Fruit fly (Drosophila melanogaster) whole organism, prepupa: ENCODE measurements around the gene CG31636.

ENCODE experiments used
- Blimp-1 ChIP-seq: fragments of 200-800 bp; sonication (Bioruptor generic); optimal IDR thresholded peaks from 3 replicates; lab custom pipeline; 2017; ENCODE audit warnings: missing biosample characterization, missing genetic modification characterization, mild to moderate bottlenecking, moderate library complexity, missing genetic modification reagents
- CG10631 ChIP-seq: fragments of 200-800 bp; sonication (Bioruptor generic); optimal IDR thresholded peaks from 2 replicates; lab custom pipeline; 2016; ENCODE audit warnings: missing biosample characterization, missing genetic modification characterization
- CG10669 ChIP-seq: fragments of 200-800 bp; sonication (Bioruptor generic); optimal IDR thresholded peaks from 3 replicates; lab custom pipeline; 2018; ENCODE audit warnings: missing biosample characterization, mild to moderate bottlenecking, missing genetic modification characterization, moderate library complexity
- CG11294 ChIP-seq: fragments of 200-800 bp; sonication (Bioruptor generic); IDR thresholded peaks from 2 replicates; pipeline ENCODE4 v1.3.6; 2022; ENCODE audit warnings: missing biosample characterization, missing genetic modification characterization
- CG15336 ChIP-seq: fragments of 200-800 bp; sonication (Bioruptor generic); IDR thresholded peaks from 2 replicates; pipeline ENCODE4 v1.3.6; 2022; ENCODE audit warnings: missing biosample characterization, missing genetic modification characterization
- CG1621 ChIP-seq: fragments of 200-800 bp; sonication (Bioruptor generic); optimal IDR thresholded peaks from 3 replicates; lab custom pipeline; 2018; ENCODE audit warnings: missing biosample characterization, mild to moderate bottlenecking, missing genetic modification characterization
- CG16779 ChIP-seq: fragments of 200-800 bp; sonication (Bioruptor generic); optimal IDR thresholded peaks from 3 replicates; lab custom pipeline; 2017; ENCODE audit warnings: missing biosample characterization, mild to moderate bottlenecking, missing genetic modification characterization
- CG31627 ChIP-seq: fragments of 200-800 bp; sonication (Bioruptor generic); optimal IDR thresholded peaks from 3 replicates; lab custom pipeline; 2016; ENCODE audit warnings: missing biosample characterization, missing genetic modification characterization
- CG32006 ChIP-seq: fragments of 200-800 bp; sonication (Bioruptor generic); optimal IDR thresholded peaks from 3 replicates; lab custom pipeline; 2017; ENCODE audit warnings: missing biosample characterization, mild to moderate bottlenecking, missing genetic modification characterization
- CG34406 ChIP-seq: fragments of 200-800 bp; sonication (Bioruptor generic); optimal IDR thresholded peaks from 3 replicates; lab custom pipeline; 2016; ENCODE audit warnings: missing biosample characterization, missing genetic modification characterization
- CG3919 ChIP-seq: fragments of 200-800 bp; sonication (Bioruptor generic); optimal IDR thresholded peaks from 3 replicates; lab custom pipeline; 2016; ENCODE audit warnings: missing biosample characterization, missing genetic modification characterization
- CG4318 ChIP-seq: fragments of 200-800 bp; sonication (Bioruptor generic); optimal IDR thresholded peaks from 3 replicates; lab custom pipeline; 2017; ENCODE audit warnings: missing biosample characterization, mild to moderate bottlenecking, missing genetic modification characterization
- CG6163 ChIP-seq: fragments of 200-800 bp; sonication (Bioruptor generic); IDR thresholded peaks from 3 replicates; pipeline ENCODE4 v1.3.6; 2022; ENCODE audit warnings: missing biosample characterization, missing genetic modification characterization
- CG6276 ChIP-seq: fragments of 200-800 bp; sonication (Bioruptor generic); optimal IDR thresholded peaks from 2 replicates; lab custom pipeline; 2017; ENCODE audit warnings: missing biosample characterization, mild to moderate bottlenecking, missing genetic modification characterization
- CG6792 ChIP-seq: fragments of 200-800 bp; sonication (Bioruptor generic); optimal IDR thresholded peaks from 3 replicates; lab custom pipeline; 2016; ENCODE audit warnings: missing biosample characterization, missing genetic modification characterization
- CG7368 ChIP-seq: fragments of 200-800 bp; sonication (Bioruptor generic); optimal IDR thresholded peaks from 3 replicates; lab custom pipeline; 2016; ENCODE audit warnings: missing biosample characterization, missing genetic modification characterization
- CG8119 ChIP-seq: fragments of 200-800 bp; sonication (Bioruptor generic); IDR thresholded peaks from 3 replicates; pipeline ENCODE4 v1.3.6; 2022; ENCODE audit warnings: missing biosample characterization, missing genetic modification characterization
- CG8319 ChIP-seq: fragments of 200-800 bp; sonication (Bioruptor generic); optimal IDR thresholded peaks from 3 replicates; lab custom pipeline; 2016; ENCODE audit warnings: missing biosample characterization, missing genetic modification characterization
- CG8632 ChIP-seq: fragments of 200-800 bp; sonication (Bioruptor generic); optimal IDR thresholded peaks from 3 replicates; lab custom pipeline; 2016; ENCODE audit warnings: missing biosample characterization, missing genetic modification characterization
- CG9139 ChIP-seq: fragments of 200-800 bp; sonication (Bioruptor generic); optimal IDR thresholded peaks from 3 replicates; lab custom pipeline; 2017; ENCODE audit warnings: missing biosample characterization, mild to moderate bottlenecking, missing genetic modification characterization
- Eip75B ChIP-seq: fragments of 200-800 bp; sonication (Bioruptor generic); optimal IDR thresholded peaks from 3 replicates; lab custom pipeline; 2016; ENCODE audit warnings: missing biosample characterization, missing genetic modification characterization
- Eip78C ChIP-seq: fragments of 200-800 bp; sonication (Bioruptor generic); peaks from one replicate; lab custom pipeline; 2016; ENCODE audit warnings: missing biosample characterization, missing genetic modification characterization
- Eip93F ChIP-seq: fragments of 200-800 bp; sonication (Bioruptor generic); optimal IDR thresholded peaks from 2 replicates; lab custom pipeline; 2016; ENCODE audit warnings: missing biosample characterization, mild to moderate bottlenecking, missing genetic modification characterization
- Ets96B ChIP-seq: fragments of 200-800 bp; optimal IDR thresholded peaks from 2 replicates; lab custom pipeline; 2019; ENCODE audit warnings: missing biosample characterization, mild to moderate bottlenecking, missing genetic modification characterization, moderate library complexity
- Gug ChIP-seq: fragments of 200-800 bp; sonication (Bioruptor generic); IDR thresholded peaks from 2 replicates; pipeline ENCODE4 v1.3.6; 2022; ENCODE audit warnings: missing biosample characterization, missing genetic modification characterization
- Hr39 ChIP-seq: fragments of 200-800 bp; sonication (Bioruptor generic); optimal IDR thresholded peaks from 2 replicates; lab custom pipeline; 2016; ENCODE audit warnings: missing biosample characterization, missing genetic modification characterization
- Hr4 ChIP-seq: fragments of 200-800 bp; sonication (Bioruptor generic); optimal IDR thresholded peaks from 3 replicates; lab custom pipeline; 2016; ENCODE audit warnings: missing biosample characterization, missing genetic modification characterization
- Lpt ChIP-seq: fragments of 200-800 bp; sonication (Bioruptor generic); optimal IDR thresholded peaks from 3 replicates; lab custom pipeline; 2016; ENCODE audit warnings: missing biosample characterization, missing genetic modification characterization
- Met ChIP-seq: fragments of 200-800 bp; sonication (Bioruptor generic); optimal IDR thresholded peaks from 3 replicates; lab custom pipeline; 2016; ENCODE audit warnings: missing biosample characterization, missing genetic modification characterization
- OdsH ChIP-seq: fragments of 200-800 bp; sonication (Bioruptor generic); optimal IDR thresholded peaks from 3 replicates; lab custom pipeline; 2016; ENCODE audit warnings: missing biosample characterization, missing genetic modification characterization
- Smox ChIP-seq: fragments of 200-800 bp; sonication (Bioruptor generic); optimal IDR thresholded peaks from 3 replicates; lab custom pipeline; 2016; ENCODE audit warnings: missing biosample characterization, missing genetic modification characterization
- Sox102F ChIP-seq: fragments of 200-800 bp; sonication (Bioruptor generic); optimal IDR thresholded peaks from 2 replicates; lab custom pipeline; 2016; ENCODE audit warnings: missing biosample characterization, mild to moderate bottlenecking, missing genetic modification characterization
- Sox14 ChIP-seq: fragments of 200-800 bp; sonication (Bioruptor generic); optimal IDR thresholded peaks from 3 replicates; lab custom pipeline; 2016; ENCODE audit warnings: missing biosample characterization, missing genetic modification characterization
- Sox15 ChIP-seq: fragments of 200-800 bp; sonication (Bioruptor generic); optimal IDR thresholded peaks from 3 replicates; lab custom pipeline; 2016; ENCODE audit warnings: missing biosample characterization, missing genetic modification characterization
- acj6 ChIP-seq: fragments of 200-800 bp; sonication (Bioruptor generic); optimal IDR thresholded peaks from 3 replicates; lab custom pipeline; 2016; ENCODE audit warnings: missing biosample characterization, missing genetic modification characterization
- dac ChIP-seq: fragments of 200-800 bp; sonication (Bioruptor generic); optimal IDR thresholded peaks from 2 replicates; lab custom pipeline; 2017; ENCODE audit warnings: missing biosample characterization, mild to moderate bottlenecking, missing genetic modification characterization
- dsx ChIP-seq: fragments of 200-800 bp; optimal IDR thresholded peaks from 3 replicates; lab custom pipeline; 2019; ENCODE audit warnings: missing biosample characterization, mild to moderate bottlenecking, missing genetic modification characterization, moderate library complexity; ENCODE audit not compliant: poor library complexity, severe bottlenecking
- eg ChIP-seq: fragments of 200-800 bp; sonication (Bioruptor generic); IDR thresholded peaks from 3 replicates; pipeline ENCODE4 v1.3.6; 2022; ENCODE audit warnings: missing biosample characterization, missing genetic modification characterization
- esn ChIP-seq: fragments of 200-800 bp; sonication (Bioruptor generic); optimal IDR thresholded peaks from 2 replicates; lab custom pipeline; 2016; ENCODE audit warnings: missing biosample characterization, mild to moderate bottlenecking, missing genetic modification characterization, moderate library complexity
- fd59A ChIP-seq: fragments of 200-800 bp; sonication (Bioruptor generic); optimal IDR thresholded peaks from 2 replicates; lab custom pipeline; 2017; ENCODE audit warnings: missing biosample characterization, mild to moderate bottlenecking, missing genetic modification characterization, missing genetic modification reagents
- fd85E ChIP-seq: fragments of 200-800 bp; sonication (Bioruptor generic); optimal IDR thresholded peaks from 3 replicates; lab custom pipeline; 2016; ENCODE audit warnings: missing biosample characterization, missing genetic modification characterization
- net ChIP-seq: fragments of 200-800 bp; sonication (Bioruptor generic); optimal IDR thresholded peaks from 3 replicates; lab custom pipeline; 2016; ENCODE audit warnings: missing biosample characterization, missing genetic modification characterization
- pdm3 ChIP-seq: fragments of 200-800 bp; sonication (Bioruptor generic); optimal IDR thresholded peaks from 3 replicates; lab custom pipeline; 2016; ENCODE audit warnings: missing biosample characterization, missing genetic modification characterization
- spab ChIP-seq: fragments of 200-800 bp; sonication (Bioruptor generic); optimal IDR thresholded peaks from 2 replicates; lab custom pipeline; 2017; ENCODE audit warnings: missing biosample characterization, mild to moderate bottlenecking, missing genetic modification characterization, missing genetic modification reagents
- svp ChIP-seq: fragments of 200-800 bp; sonication (Bioruptor generic); peaks from one replicate; lab custom pipeline; 2016; ENCODE audit warnings: missing biosample characterization, missing genetic modification characterization
- topi ChIP-seq: fragments of 200-800 bp; sonication (Bioruptor generic); optimal IDR thresholded peaks from 3 replicates; lab custom pipeline; 2016; ENCODE audit warnings: missing biosample characterization, missing genetic modification characterization
- vri ChIP-seq: fragments of 200-800 bp; sonication (Bioruptor generic); optimal IDR thresholded peaks from 3 replicates; lab custom pipeline; 2016; ENCODE audit warnings: missing biosample characterization, mild to moderate bottlenecking, missing genetic modification characterization

The CG31636 gene

dm6 chr2L:6649085-6649754 is 8.7 kb downstream of the CG31636 start, which contains the start of the genes CG31635 and Tango1 (continued):
- no peak for TF ChIP-seq Eip93F
- no peak for TF ChIP-seq CG8119
- TF ChIP-seq dac (GFP tag; lab: Kevin White, UChicago) = no peak
- no peak for TF ChIP-seq fd85E (GFP tag; lab: Kevin White, UChicago)
- TF ChIP-seq Blimp-1 (GFP tag; lab: Kevin White, UChicago) = peak; percentile 48
- TF ChIP-seq Sox15 = no peak
- peak; percentile 51 for TF ChIP-seq Sox14 (GFP tag; lab: Kevin White, UChicago)
- TF ChIP-seq CG10631 = no peak
- TF ChIP-seq CG8632 = no peak
- TF ChIP-seq CG8319 (GFP tag; lab: Kevin White, UChicago) = no peak
- TF ChIP-seq Gug (GFP tag; lab: Robert Waterston, UW) = peak; percentile 21; the same call in 1 of the 2 replicates
- TF ChIP-seq CG6163 (GFP tag; lab: Robert Waterston, UW) = peak; percentile 39; the same call in 1 of the 3 replicates

dm6 chr2L:6648163-6648628 is 9.8 kb downstream of the CG31636 start:
- TF ChIP-seq dac (GFP tag; lab: Kevin White, UChicago) (peak; percentile 95), Lpt (GFP tag; lab: Kevin White, UChicago) (peak; percentile 94), CG8632 (peak; percentile 91), net (GFP tag; lab: Kevin White, UChicago) (peak; percentile 94), pdm3 (GFP tag; lab: Kevin White, UChicago) (no peak), CG6276 (GFP tag; lab: Kevin White, UChicago) (no peak), CG10631 (peak; percentile 97), CG31627 (GFP tag; lab: Kevin White, UChicago) (peak; percentile 94), svp (peak; percentile 97), fd85E (GFP tag; lab: Kevin White, UChicago) (peak; percentile 60), CG34406 (peak; percentile 92), Hr39 (GFP tag; lab: Kevin White, UChicago) (peak; percentile 91), spab (peak; percentile 88), esn (peak; percentile 96), dsx (GFP tag; lab: Kevin White, UChicago) (peak; percentile 86), CG4318 (peak; percentile 97), Smox (GFP tag; lab: Kevin White, UChicago) (no peak), Blimp-1 (GFP tag; lab: Kevin White, UChicago) (peak; percentile 73), Eip75B (GFP tag; lab: Kevin White, UChicago) (peak; percentile 95), Ets96B (tag; lab: Kevin White, UChicago) (peak; percentile 93), CG1621 (peak; percentile 89), CG11294 (GFP tag; lab: Robert Waterston, UW) (peak; percentile 91), CG15336 (GFP tag; lab: Robert Waterston, UW) (peak; percentile 95), Met (GFP tag; lab: Kevin White, UChicago) (no peak), acj6 (GFP tag; lab: Kevin White, UChicago) (peak; percentile 96), Eip78C (peak; percentile 98), CG8119 (peak; percentile 97), Sox102F (GFP tag; lab: Kevin White, UChicago) (no peak), eg (GFP tag; lab: Robert Waterston, UW) (peak; percentile 96), CG6792 (GFP tag; lab: Kevin White, UChicago) (peak; percentile 90), Hr4 (GFP tag; lab: Kevin White, UChicago) (peak; percentile 98), topi (GFP tag; lab: Kevin White, UChicago) (peak; percentile 93), CG7368 (peak; percentile 90), fd59A (GFP tag; lab: Kevin White, UChicago) (peak; percentile 91), Gug (GFP tag; lab: Robert Waterston, UW) (peak; percentile 95), CG9139 (GFP tag; lab: Kevin White, UChicago) (peak; percentile 68), CG10669 (GFP tag; lab: Kevin White, UChicago) (peak; percentile 92), vri (GFP tag; lab: Kevin White, UChicago) (peak; percentile 78), CG32006 (GFP tag; lab: Kevin White, UChicago) (peak; percentile 98), CG6163 (GFP tag; lab: Robert Waterston, UW) (peak; percentile 93), Sox14 (GFP tag; lab: Kevin White, UChicago) (peak; percentile 96), CG16779 (tag; lab: Kevin White, UChicago) (peak; percentile 88), Sox15 (peak; percentile 92), OdsH (GFP tag; lab: Kevin White, UChicago) (peak; percentile 97), CG3919 (peak; percentile 94)
